Worm (Caenorhabditis elegans): ENCODE data around the gene ttc-36.

The ttc-36 gene

ce11 chrII:10012490-10012889 is 17.5 kb upstream of the ttc-36 start:
- TF ChIP-seq nhr-11 (tag; optimal IDR thresholded peaks at IDR 0.05) (peak; percentile 75), unc-62 (GFP tag; optimal IDR thresholded peaks at IDR 0.05 in 1 of 2) (peak in 1 of 2 experiments; percentile 57), unc-62 (tag; optimal IDR thresholded peaks at IDR 0.05) (no peak), tra-1 (GFP tag; IDR thresholded peaks at IDR 0.05) (0 out of 2 replicates have a peak, but pooled peaks have one; percentile 6), lin-29 (GFP tag; IDR thresholded peaks at IDR 0.05) (no peak)

- no peak for TF ChIP-seq skn-1 (tag; optimal IDR thresholded peaks at IDR 0.05)
- TF ChIP-seq unc-62 (GFP tag; optimal IDR thresholded peaks at IDR 0.05 in 1 of 2) = peak in 1 of 2 experiments; percentile 72
- TF ChIP-seq unc-62 (tag; optimal IDR thresholded peaks at IDR 0.05) = no peak
Observed at ce11 chrII:10014384-10014783, 15.6 kb upstream of the ttc-36 start.

ce11 chrII:10016013-10016412 is 14.0 kb upstream of the ttc-36 start, which contains the start of gene lec-2:
lec-2 (minus strand) TSS chrII:10016183.
- TF ChIP-seq hlh-30 (tag; optimal IDR thresholded peaks at IDR 0.05; ENCODE audit: insufficient read depth) (peak; percentile 55), unc-39 (tag; optimal IDR thresholded peaks at IDR 0.05) (no peak), dpl-1 (GFP tag; optimal IDR thresholded peaks at IDR 0.05) (no peak), ceh-20 (GFP tag; IDR thresholded peaks at IDR 0.05) (0 out of 2 replicates have a peak, but pooled peaks have one; percentile 34), mxl-3 (GFP tag; optimal IDR thresholded peaks at IDR 0.05) (peak; percentile 91), lin-13 (GFP tag; optimal IDR thresholded peaks at IDR 0.05) (no peak), jun-1 (tag; optimal IDR thresholded peaks at IDR 0.05) (no peak), nhr-48 (tag; optimal IDR thresholded peaks at IDR 0.05) (peak; percentile 41), mep-1 (tag; optimal IDR thresholded peaks at IDR 0.05) (peak; percentile 11), set-16 (GFP tag; IDR thresholded peaks at IDR 0.05) (peak; percentile 63), php-3 (GFP tag; IDR thresholded peaks at IDR 0.05) (0 out of 2 replicates have a peak, but pooled peaks have one; percentile 22), dmd-8 (GFP tag; IDR thresholded peaks at IDR 0.05) (0 out of 2 replicates have a peak, but pooled peaks have one; percentile 21), hlh-11 (tag; optimal IDR thresholded peaks at IDR 0.05) (peak; percentile 55), dve-1 (tag; optimal IDR thresholded peaks at IDR 0.05; ENCODE audit: insufficient read depth) (peak; percentile 10), mdl-1 (tag; optimal IDR thresholded peaks at IDR 0.05) (peak; percentile 29 to 80), tra-1 (GFP tag; IDR thresholded peaks at IDR 0.05) (0 out of 2 replicates have a peak, but pooled peaks have one; percentile 43), egl-27 (tag; optimal IDR thresholded peaks at IDR 0.05) (peak; percentile 15), dmd-6 (GFP tag; IDR thresholded peaks at IDR 0.05) (peak; percentile 56), spr-3 (GFP tag; optimal IDR thresholded peaks at IDR 0.05) (peak; percentile 7), egl-43 (GFP tag; IDR thresholded peaks at IDR 0.05) (peak; percentile 54; the same call in 1 of the 2 replicates), lin-15B (tag; optimal IDR thresholded peaks at IDR 0.05) (no peak), gei-8 (GFP tag; optimal IDR thresholded peaks at IDR 0.05) (peak; percentile 65), saeg-2 (GFP tag; IDR thresholded peaks at IDR 0.05) (no peak), F44E2.7 (GFP tag; IDR thresholded peaks at IDR 0.05) (no peak), lsy-2 (tag; optimal IDR thresholded peaks at IDR 0.05) (no peak), rbr-2 (tag; optimal IDR thresholded peaks at IDR 0.05) (peak; percentile 51), lin-38 (GFP tag; IDR thresholded peaks at IDR 0.05) (no peak), hmg-1.1 (GFP tag; IDR thresholded peaks at IDR 0.05) (peak; percentile 77), ceh-32 (tag; optimal IDR thresholded peaks at IDR 0.05; ENCODE audit: poor library complexity) (no peak), madf-5 (GFP tag; IDR thresholded peaks at IDR 0.05) (no peak), nhr-28 (tag; optimal IDR thresholded peaks at IDR 0.05) (peak; percentile 42), aha-1 (tag) (peak; percentile 84), lim-7 (GFP tag; IDR thresholded peaks at IDR 0.05) (no peak), D1046.2 (GFP tag; IDR thresholded peaks at IDR 0.05) (0 out of 2 replicates have a peak, but pooled peaks have one; percentile 14), nhr-41 (GFP tag; IDR thresholded peaks at IDR 0.05) (no peak), nhr-6 (tag; optimal IDR thresholded peaks at IDR 0.05) (no peak), nhr-11 (tag; optimal IDR thresholded peaks at IDR 0.05) (peak; percentile 65)

All from whole organism, L4 larva.